Worm (Caenorhabditis elegans): Measurements from ENCODE around the gene H38K22.9.

The H38K22.9 gene

DNA sequence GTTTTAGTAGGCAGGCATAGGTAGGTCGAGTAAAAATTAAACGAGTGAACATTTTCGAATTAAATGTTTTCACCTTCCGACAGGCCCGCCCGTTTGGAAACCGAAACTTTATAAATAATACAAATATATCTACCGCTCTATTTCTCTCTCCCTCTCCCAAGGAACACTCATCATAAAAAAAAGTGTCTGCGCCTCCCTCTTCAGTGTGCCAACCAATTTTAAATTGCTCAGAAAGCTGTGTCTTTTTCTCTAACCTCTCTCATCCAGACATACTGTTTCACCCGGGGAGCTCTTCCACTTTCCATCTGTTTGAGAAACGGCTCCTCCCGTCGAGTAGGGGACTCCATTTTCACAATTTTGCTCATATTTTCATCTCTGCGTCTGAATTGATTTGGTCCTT lies 839 bp upstream of the H38K22.9 start:
- TF ChIP-seq lin-13 (GFP tag; optimal IDR thresholded peaks at IDR 0.05): no peak
- TF ChIP-seq arid-1 (GFP tag; conservative IDR thresholded peaks at IDR 0.05): no peak
- no peak for TF ChIP-seq spr-1 (tag; optimal IDR thresholded peaks at IDR 0.05)
- no peak for TF ChIP-seq ceh-44 (GFP tag; IDR thresholded peaks at IDR 0.05)
- no peak for TF ChIP-seq Y5F2A.4 (GFP tag; optimal IDR thresholded peaks at IDR 0.05)
- no peak for TF ChIP-seq nhr-237 (tag; optimal IDR thresholded peaks at IDR 0.05)
- TF ChIP-seq saeg-2 (GFP tag; IDR thresholded peaks at IDR 0.05): no peak
- TF ChIP-seq egl-27 (tag; optimal IDR thresholded peaks at IDR 0.05): no peak
- TF ChIP-seq mdl-1 (tag; optimal IDR thresholded peaks at IDR 0.05): no peak
- TF ChIP-seq ceh-82 (tag; optimal IDR thresholded peaks at IDR 0.05): no peak
- peak; percentile 14 for TF ChIP-seq nhr-11 (tag; optimal IDR thresholded peaks at IDR 0.05)
- no peak for TF ChIP-seq zfp-3 (GFP tag; conservative IDR thresholded peaks at IDR 0.05)
- no peak for TF ChIP-seq dmd-8 (GFP tag; IDR thresholded peaks at IDR 0.05)
- no peak for TF ChIP-seq nhr-6 (tag; optimal IDR thresholded peaks at IDR 0.05)
- no peak for TF ChIP-seq lin-15B (tag; optimal IDR thresholded peaks at IDR 0.05)
- TF ChIP-seq ceh-28 (tag; optimal IDR thresholded peaks at IDR 0.05): no peak
- peak; percentile 23 for TF ChIP-seq mep-1 (tag; optimal IDR thresholded peaks at IDR 0.05)
- TF ChIP-seq tag-97 (GFP tag; IDR thresholded peaks at IDR 0.05): no peak
- TF ChIP-seq dpl-1 (GFP tag; optimal IDR thresholded peaks at IDR 0.05): no peak
- no peak for TF ChIP-seq lir-3 (tag; optimal IDR thresholded peaks at IDR 0.05)
- TF ChIP-seq mxl-3 (GFP tag; optimal IDR thresholded peaks at IDR 0.05): no peak
- no peak for TF ChIP-seq ceh-62 (tag; optimal IDR thresholded peaks at IDR 0.05)
- no peak for TF ChIP-seq Y75B8A.6 (GFP tag; IDR thresholded peaks at IDR 0.05)
- no peak for TF ChIP-seq nhr-10 (tag; optimal IDR thresholded peaks at IDR 0.05)
- 0 out of 2 replicates have a peak, but pooled peaks have one; percentile 16 for TF ChIP-seq lin-38 (GFP tag; IDR thresholded peaks at IDR 0.05)
- TF ChIP-seq lsy-2 (tag; optimal IDR thresholded peaks at IDR 0.05): peak in 1 of 2 experiments; percentile 41
- TF ChIP-seq rbr-2 (tag; optimal IDR thresholded peaks at IDR 0.05): peak; percentile 48
- TF ChIP-seq unc-62 (GFP tag; optimal IDR thresholded peaks at IDR 0.05 in 1 of 2): peak in 1 of 2 experiments; percentile 67
- TF ChIP-seq unc-62 (tag; optimal IDR thresholded peaks at IDR 0.05): no peak
- no peak for TF ChIP-seq lin-1 (GFP tag; IDR thresholded peaks at IDR 0.05)
- no peak for TF ChIP-seq nhr-42 (GFP tag; IDR thresholded peaks at IDR 0.05)
- TF ChIP-seq hmg-1.1 (GFP tag; IDR thresholded peaks at IDR 0.05): peak; percentile 54; the same call in 1 of the 2 replicates
- no peak for TF ChIP-seq lim-7 (GFP tag; IDR thresholded peaks at IDR 0.05)
- no peak for TF ChIP-seq Y48G9A.11 (GFP tag; IDR thresholded peaks at IDR 0.05)
- TF ChIP-seq mdt-29 (GFP tag; IDR thresholded peaks at IDR 0.05): no peak
- TF ChIP-seq vab-7 (GFP tag; IDR thresholded peaks at IDR 0.05): 0 out of 2 replicates have a peak, but pooled peaks have one; percentile 26
- no peak for TF ChIP-seq ZK337.2 (GFP tag; IDR thresholded peaks at IDR 0.05)
- no peak for TF ChIP-seq nhr-102 (tag; optimal IDR thresholded peaks at IDR 0.05)
- TF ChIP-seq daf-16 (GFP tag; optimal IDR thresholded peaks at IDR 0.05): no peak
- no peak for TF ChIP-seq daf-16 (tag; optimal IDR thresholded peaks at IDR 0.05)
- no peak for TF ChIP-seq Y105C5A.15 (GFP tag; IDR thresholded peaks at IDR 0.05)
- no peak for TF ChIP-seq nhr-76 (tag; optimal IDR thresholded peaks at IDR 0.05)
- TF ChIP-seq fkh-10 (GFP tag; optimal IDR thresholded peaks at IDR 0.05): no peak
- no peak for TF ChIP-seq daf-8 (GFP tag; IDR thresholded peaks at IDR 0.05)
- no peak for TF ChIP-seq zfp-2 (tag; optimal IDR thresholded peaks at IDR 0.05)
- no peak for TF ChIP-seq D1046.2 (GFP tag; IDR thresholded peaks at IDR 0.05)
- TF ChIP-seq cey-2 (tag; optimal IDR thresholded peaks at IDR 0.05; ENCODE audit: borderline replicate concordance, insufficient read depth): no peak
- no peak for TF ChIP-seq aly-2 (tag; optimal IDR thresholded peaks at IDR 0.05)
- TF ChIP-seq hif-1 (tag; optimal IDR thresholded peaks at IDR 0.05): no peak
- no peak for TF ChIP-seq lin-29 (GFP tag; IDR thresholded peaks at IDR 0.05)
- TF ChIP-seq ceh-32 (tag; optimal IDR thresholded peaks at IDR 0.05; ENCODE audit: poor library complexity): no peak
- TF ChIP-seq duxl-1 (tag; optimal IDR thresholded peaks at IDR 0.05; ENCODE audit: poor library complexity): no peak

Data from whole organism, L4 larva.